Worm (Caenorhabditis elegans): ENCODE measurements around the gene T25D1.2.
"Not testable (repeated sequence)": the region's sequence is repeated elsewhere in the genome, so short reads cannot be mapped to it uniquely, and the experiment has no call there.

T25D1.2 gene

ce11 chrX:16505348-16505747, 10.0 kb upstream of the T25D1.2 start, which contains the start of gene T25D1.3 (continued):
- TF ChIP-seq ztf-18 (tag; optimal IDR thresholded peaks at IDR 0.05), result no peak

ce11 chrX:16509607-16510006, 5.8 kb upstream of the T25D1.2 start:
- TF ChIP-seq attf-3 (GFP tag; conservative IDR thresholded peaks at IDR 0.05), result peak; percentile 79

ce11 chrX:16518771-16519170, 3.4 kb downstream of the T25D1.2 start:
- TF ChIP-seq pbrm-1 (GFP tag; IDR thresholded peaks at IDR 0.05) (no peak), lsl-1 (GFP tag; optimal IDR thresholded peaks at IDR 0.05) (no peak)

- TF ChIP-seq madf-8 (GFP tag; conservative IDR thresholded peaks at IDR 0.05) (no peak), lir-1 (GFP tag; conservative IDR thresholded peaks at IDR 0.05) (no peak), mcd-1 (GFP tag; IDR thresholded peaks at IDR 0.05) (no peak)
Observed at ce11 chrX:16519517-16519916, 4.2 kb downstream of the T25D1.2 start, which contains the start of gene T25D1.1. Gene T25D1.1 (plus strand): TSS chrX:16519817.

- TF ChIP-seq gei-17 (GFP tag; optimal IDR thresholded peaks at IDR 0.05), result no peak
- no peak for TF ChIP-seq pha-4 (tag; optimal IDR thresholded peaks at IDR 0.05)
- TF ChIP-seq ceh-79 (tag; optimal IDR thresholded peaks at IDR 0.05), result no peak
- TF ChIP-seq lsl-1 (GFP tag; optimal IDR thresholded peaks at IDR 0.05), result no peak
- TF ChIP-seq hsf-1 (GFP tag; IDR thresholded peaks at IDR 0.05), result no peak
- TF ChIP-seq rpc-1 (optimal IDR thresholded peaks at IDR 0.05), result no peak
- no peak for TF ChIP-seq rpc-1 (tag; optimal IDR thresholded peaks at IDR 0.05)
- TF ChIP-seq bed-2 (GFP tag; IDR thresholded peaks at IDR 0.05), result no peak
- TF ChIP-seq hmg-20 (GFP tag; IDR thresholded peaks at IDR 0.05), result no peak
- TF ChIP-seq xnd-1 (tag; optimal IDR thresholded peaks at IDR 0.05), result no peak
- TF ChIP-seq snpc-1.1 (tag; optimal IDR thresholded peaks at IDR 0.05; ENCODE audit: insufficient read depth), result no peak
- TF ChIP-seq ztf-18 (tag; optimal IDR thresholded peaks at IDR 0.05), result no peak
- no peak for TF ChIP-seq ceh-58 (GFP tag; IDR thresholded peaks at IDR 0.05)
- no peak for TF ChIP-seq madf-10 (tag; optimal IDR thresholded peaks at IDR 0.05)
- TF ChIP-seq Y56A3A.18 (GFP tag; IDR thresholded peaks at IDR 0.05), result no peak
- TF ChIP-seq ceh-40 (GFP tag; IDR thresholded peaks at IDR 0.05), result no peak
- TF ChIP-seq ztf-6 (GFP tag; IDR thresholded peaks at IDR 0.05), result no peak
- no peak for TF ChIP-seq lag-1 (GFP tag; IDR thresholded peaks at IDR 0.05)
- no peak for TF ChIP-seq attf-3 (GFP tag; conservative IDR thresholded peaks at IDR 0.05)
- TF ChIP-seq F57A8.1 (GFP tag; optimal IDR thresholded peaks at IDR 0.05), result no peak
Observed at ce11 chrX:16521722-16522121, 6.4 kb downstream of the T25D1.2 start.

ce11 chrX:16523827-16524226, 8.5 kb downstream of the T25D1.2 start:
- 0 out of 2 replicates have a peak, but pooled peaks have one; percentile 19 for TF ChIP-seq pbrm-1 (GFP tag; IDR thresholded peaks at IDR 0.05)
- peak; percentile 41 for TF ChIP-seq B0261.1 (tag; optimal IDR thresholded peaks at IDR 0.05)
- TF ChIP-seq tbp1 (GFP tag; optimal IDR thresholded peaks at IDR 0.05), result peak; percentile 73
- not testable (repeated sequence) for TF ChIP-seq snpc-4 (GFP tag; optimal IDR thresholded peaks at IDR 0.05)
- peak in 1 of 4 experiments; percentile 27 for TF ChIP-seq snpc-4 (tag; optimal IDR thresholded peaks at IDR 0.05)
- peak; percentile 50 for TF ChIP-seq rpc-1 (optimal IDR thresholded peaks at IDR 0.05)
- peak; percentile 67 for TF ChIP-seq rpc-1 (tag; optimal IDR thresholded peaks at IDR 0.05)
- TF ChIP-seq dox-1 (GFP tag; IDR thresholded peaks at IDR 0.05), result 0 out of 2 replicates have a peak, but pooled peaks have one; percentile 13
- TF ChIP-seq D2030.7 (GFP tag; IDR thresholded peaks at IDR 0.05), result peak; percentile 71

Data from whole organism, young adult.